Worm (Caenorhabditis elegans): ENCODE measurements around the gene nep-2.

The nep-2 gene

DNA sequence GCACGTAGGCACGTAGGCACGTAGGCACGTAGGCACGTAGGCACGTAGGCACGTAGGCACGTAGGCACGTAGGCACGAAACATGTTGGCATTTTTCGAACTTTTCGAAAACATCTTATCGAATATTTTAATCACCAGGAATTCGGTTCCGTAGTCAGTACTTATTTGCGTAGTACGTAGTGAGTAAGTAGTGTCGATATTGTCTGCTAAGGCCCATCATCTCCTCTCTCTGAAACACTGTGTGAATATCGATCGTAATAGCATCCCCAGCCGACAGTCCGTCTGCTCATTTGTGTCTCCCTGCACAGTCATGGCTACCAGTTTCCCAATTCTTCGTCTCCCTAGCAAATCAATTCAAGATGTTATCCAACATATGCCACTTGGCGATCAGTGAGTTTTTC lies 36.6 kb upstream of the nep-2 start, which contains the start of gene fbxb-106:
Gene fbxb-106, plus strand, starts transcription at position 301 of the 400 bp plus-strand sequence.
- no peak for TF ChIP-seq sea-1 (GFP tag; conservative IDR thresholded peaks at IDR 0.05)
- TF ChIP-seq ceh-36 (tag; optimal IDR thresholded peaks at IDR 0.05): no peak
- TF ChIP-seq hmbx-1 (tag; optimal IDR thresholded peaks at IDR 0.05): no peak
- no peak for TF ChIP-seq F13C5.2 (tag; optimal IDR thresholded peaks at IDR 0.05)
- no peak for TF ChIP-seq ets-7 (tag; optimal IDR thresholded peaks at IDR 0.05)
- TF ChIP-seq tra-4 (tag; optimal IDR thresholded peaks at IDR 0.05): no peak

DNA sequence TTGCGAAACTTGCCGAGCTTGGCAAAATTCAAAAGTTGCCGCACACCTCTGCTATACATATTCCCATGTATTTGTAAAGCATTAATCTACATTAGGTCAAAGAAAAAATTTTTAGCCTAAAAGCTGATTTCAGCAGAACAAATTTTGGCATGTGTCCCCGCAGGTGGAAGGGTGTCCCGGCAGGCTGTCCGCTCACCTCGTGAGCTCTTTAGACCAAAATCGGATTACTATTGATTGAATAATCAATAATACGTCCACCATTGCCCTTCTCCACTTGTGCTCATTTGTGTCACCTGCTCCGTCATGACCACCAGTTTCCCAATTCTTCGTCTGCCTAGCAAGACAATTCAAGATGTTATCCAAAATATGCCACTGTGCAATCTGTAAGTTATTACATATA lies 32.9 kb upstream of the nep-2 start, which contains the start of gene fbxb-107:
Gene fbxb-107, plus strand, starts transcription at position 297 of the 400 bp plus-strand sequence.
- TF ChIP-seq tra-4 (tag; optimal IDR thresholded peaks at IDR 0.05) (no peak), ama-1 (optimal IDR thresholded peaks at IDR 0.05) (no peak), ceh-13 (GFP tag; optimal IDR thresholded peaks at IDR 0.05) (no peak), scrt-1 (GFP tag; IDR thresholded peaks at IDR 0.05) (no peak), hmg-4 (GFP tag; optimal IDR thresholded peaks at IDR 0.05) (no peak), tbx-11 (GFP tag; IDR thresholded peaks at IDR 0.05) (no peak), aly-1 (tag; optimal IDR thresholded peaks at IDR 0.05) (no peak), tbx-37 (GFP tag; conservative IDR thresholded peaks at IDR 0.05) (no peak), hmbx-1 (tag; optimal IDR thresholded peaks at IDR 0.05) (no peak), F13C5.2 (tag; optimal IDR thresholded peaks at IDR 0.05) (no peak), flt-1 (GFP tag; IDR thresholded peaks at IDR 0.05) (no peak), sea-1 (GFP tag; conservative IDR thresholded peaks at IDR 0.05) (no peak; the same call in 1 of the 2 replicates), ceh-36 (tag; optimal IDR thresholded peaks at IDR 0.05) (no peak)

- TF ChIP-seq aly-1 (tag; optimal IDR thresholded peaks at IDR 0.05) (no peak), hmg-4 (GFP tag; optimal IDR thresholded peaks at IDR 0.05) (no peak), B0310.2 (tag; optimal IDR thresholded peaks at IDR 0.05) (no peak), scrt-1 (GFP tag; IDR thresholded peaks at IDR 0.05) (no peak)
These were observed 32.4 kb upstream of the nep-2 start, which contains the start of gene F29A7.8 for ce11 chrII:2757954-2758353. Gene F29A7.8 (minus strand): TSS chrII:2758054.

ce11 chrII:2756351-2756750 lies 30.8 kb upstream of the nep-2 start:
- TF ChIP-seq ceh-36 (tag; optimal IDR thresholded peaks at IDR 0.05) (no peak), sea-1 (GFP tag; conservative IDR thresholded peaks at IDR 0.05) (no peak), ceh-13 (GFP tag; optimal IDR thresholded peaks at IDR 0.05) (no peak)

- TF ChIP-seq B0310.2 (tag; optimal IDR thresholded peaks at IDR 0.05): no peak
- no peak for TF ChIP-seq scrt-1 (GFP tag; IDR thresholded peaks at IDR 0.05)
- TF ChIP-seq pes-1 (GFP tag; IDR thresholded peaks at IDR 0.05): no peak
These were observed 29.0 kb upstream of the nep-2 start for ce11 chrII:2754595-2754994.

DNA sequence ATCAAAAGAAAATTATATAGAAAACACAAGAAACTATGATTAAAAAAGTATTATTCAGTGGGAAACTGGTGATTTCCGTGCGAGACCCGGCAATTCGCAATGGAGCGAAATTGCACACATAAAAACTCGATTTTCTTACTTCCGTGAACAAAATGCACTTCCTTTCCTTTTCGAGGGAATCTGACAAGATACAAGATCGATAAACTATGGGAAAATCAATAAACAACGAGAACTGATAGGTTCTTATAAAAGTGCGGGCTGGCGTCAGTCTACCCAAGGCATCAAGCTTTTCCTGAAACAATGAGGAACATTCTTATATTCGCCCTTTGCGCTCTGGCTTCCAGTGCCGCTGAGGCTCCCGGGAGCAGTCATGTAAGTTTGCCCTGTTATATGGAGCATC lies 27.4 kb upstream of the nep-2 start, which contains the start of gene F29A7.3:
Gene F29A7.3, plus strand, starts transcription at position 301 of the 400 bp plus-strand sequence.
- TF ChIP-seq flt-1 (GFP tag; IDR thresholded peaks at IDR 0.05) (no peak), hmg-4 (GFP tag; optimal IDR thresholded peaks at IDR 0.05) (no peak), pes-1 (GFP tag; IDR thresholded peaks at IDR 0.05) (no peak), hnd-1 (tag; optimal IDR thresholded peaks at IDR 0.05) (no peak), ets-7 (tag; optimal IDR thresholded peaks at IDR 0.05) (no peak), B0310.2 (tag; optimal IDR thresholded peaks at IDR 0.05) (no peak), tbx-11 (GFP tag; IDR thresholded peaks at IDR 0.05) (no peak), ceh-36 (tag; optimal IDR thresholded peaks at IDR 0.05) (no peak)

- TF ChIP-seq flt-1 (GFP tag; IDR thresholded peaks at IDR 0.05): no peak
- 0 out of 2 replicates have a peak, but pooled peaks have one; percentile 58 for TF ChIP-seq pes-1 (GFP tag; IDR thresholded peaks at IDR 0.05)
These were observed 27.0 kb upstream of the nep-2 start, which contains the start of gene F29A7.6 for ce11 chrII:2752536-2752935. Gene F29A7.6 (minus strand): TSS chrII:2752611.

DNA sequence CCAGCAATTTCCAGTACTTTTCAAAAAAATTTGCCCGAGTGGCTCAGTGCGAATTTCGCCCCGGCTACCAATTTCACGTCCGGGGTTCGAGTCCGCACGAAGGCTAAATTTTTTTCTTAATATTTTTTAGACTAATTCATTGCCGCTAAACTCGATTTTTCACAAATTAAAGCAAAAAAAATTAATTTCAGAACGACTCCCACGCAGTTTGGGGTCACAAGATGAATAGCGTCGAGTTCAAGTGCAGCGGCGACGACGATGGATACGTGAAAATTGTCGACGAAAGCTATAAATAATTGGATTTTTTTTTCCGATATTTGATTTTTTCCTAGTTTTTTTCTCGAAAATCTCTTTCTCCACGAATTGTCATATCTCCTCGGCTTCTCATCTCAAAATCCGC lies 25.7 kb upstream of the nep-2 start:
- TF ChIP-seq tbx-11 (GFP tag; IDR thresholded peaks at IDR 0.05) (no peak), ceh-36 (tag; optimal IDR thresholded peaks at IDR 0.05) (no peak), hmg-4 (GFP tag; optimal IDR thresholded peaks at IDR 0.05) (no peak), tra-4 (tag; optimal IDR thresholded peaks at IDR 0.05) (no peak), sea-1 (GFP tag; conservative IDR thresholded peaks at IDR 0.05) (no peak), flt-1 (GFP tag; IDR thresholded peaks at IDR 0.05) (no peak), pes-1 (GFP tag; IDR thresholded peaks at IDR 0.05) (no peak), hnd-1 (tag; optimal IDR thresholded peaks at IDR 0.05) (no peak), B0310.2 (tag; optimal IDR thresholded peaks at IDR 0.05) (no peak), F13C5.2 (tag; optimal IDR thresholded peaks at IDR 0.05) (no peak), ceh-13 (GFP tag; optimal IDR thresholded peaks at IDR 0.05) (no peak), tbx-37 (GFP tag; conservative IDR thresholded peaks at IDR 0.05) (no peak), scrt-1 (GFP tag; IDR thresholded peaks at IDR 0.05) (no peak), aly-1 (tag; optimal IDR thresholded peaks at IDR 0.05) (no peak), hmbx-1 (tag; optimal IDR thresholded peaks at IDR 0.05) (no peak)

DNA sequence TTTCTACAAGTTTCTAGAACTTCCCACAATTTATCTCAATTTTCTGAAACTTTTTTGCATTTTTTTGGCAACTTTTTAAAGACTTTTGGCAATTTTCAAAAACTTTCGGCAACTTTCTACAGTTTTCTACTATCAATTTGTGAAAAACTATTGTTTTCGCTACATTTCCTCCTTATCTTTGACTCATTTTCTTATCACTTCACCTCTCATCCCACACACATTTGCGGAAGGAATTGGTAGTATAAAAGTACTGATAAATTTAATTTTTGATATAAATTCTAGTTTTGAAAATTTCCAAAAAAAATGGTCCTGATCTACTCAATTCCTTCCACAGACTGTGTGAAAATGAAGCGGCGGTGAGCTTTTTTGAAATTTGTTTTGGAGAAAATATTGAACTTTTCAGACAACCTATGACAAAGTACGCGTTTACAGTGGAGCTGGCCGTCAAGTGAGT lies 24.1 kb upstream of the nep-2 start, which contains the start of gene F29A7.4:
Gene F29A7.4, plus strand, starts transcription at position 404 of the 454 bp plus-strand sequence.
- TF ChIP-seq tbx-11 (GFP tag; IDR thresholded peaks at IDR 0.05) (no peak), B0310.2 (tag; optimal IDR thresholded peaks at IDR 0.05) (no peak), F13C5.2 (tag; optimal IDR thresholded peaks at IDR 0.05) (no peak), ceh-13 (GFP tag; optimal IDR thresholded peaks at IDR 0.05) (no peak), aly-1 (tag; optimal IDR thresholded peaks at IDR 0.05) (no peak), tbx-37 (GFP tag; conservative IDR thresholded peaks at IDR 0.05) (no peak), hmg-4 (GFP tag; optimal IDR thresholded peaks at IDR 0.05) (no peak), hmbx-1 (tag; optimal IDR thresholded peaks at IDR 0.05) (no peak)

Measured in whole organism, early embryonic.